Worm (Caenorhabditis elegans): ENCODE data around the gene C24A3.4.

C24A3.4 gene

DNA sequence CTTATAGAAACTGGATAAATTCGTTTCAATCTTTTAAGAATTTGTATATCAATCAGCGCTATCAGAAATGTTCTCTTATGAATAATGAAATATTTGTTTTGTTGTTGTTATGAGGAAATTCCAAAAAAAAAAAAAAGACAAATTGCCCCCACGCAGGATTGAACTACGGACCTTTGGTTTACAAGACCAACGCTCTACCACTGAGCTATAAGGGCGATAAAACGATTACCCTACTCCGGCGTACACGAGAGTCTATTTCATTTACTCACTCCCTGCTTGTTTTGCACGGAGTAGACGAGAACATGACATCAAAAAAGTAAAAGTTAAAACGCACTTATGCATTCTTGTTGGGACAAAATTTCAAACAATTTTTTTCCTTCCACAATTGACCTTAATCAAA lies 32.1 kb downstream of the C24A3.4 start:
- no peak for TF ChIP-seq mep-1 (tag; optimal IDR thresholded peaks at IDR 0.05)
- TF ChIP-seq ceh-83 (GFP tag; optimal IDR thresholded peaks at IDR 0.05): peak; percentile 8

DNA sequence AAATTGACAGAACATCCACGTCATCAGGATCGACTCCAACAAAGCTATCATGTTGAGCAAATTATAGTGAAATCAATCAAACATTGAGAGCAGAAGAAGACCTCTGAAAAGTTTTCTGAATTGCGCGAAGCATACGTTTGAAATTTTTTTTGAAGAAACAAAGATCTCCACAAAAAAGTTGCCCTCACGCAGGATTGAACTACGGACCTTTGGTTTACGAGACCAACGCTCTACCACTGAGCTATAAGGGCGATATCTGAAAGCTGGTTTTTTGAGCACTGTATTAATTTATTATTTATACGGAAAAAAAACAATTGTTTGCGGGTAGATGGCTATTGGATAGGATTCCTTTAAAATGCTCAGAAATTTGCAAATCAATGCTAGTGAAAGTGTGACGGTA lies 33.3 kb downstream of the C24A3.4 start:
- TF ChIP-seq flh-1 (GFP tag; optimal IDR thresholded peaks at IDR 0.05) (no peak), mab-5 (tag; optimal IDR thresholded peaks at IDR 0.05) (no peak), M03D4.4 (tag; optimal IDR thresholded peaks at IDR 0.05) (no peak), tbx-8 (GFP tag; optimal IDR thresholded peaks at IDR 0.05) (no peak), mls-2 (tag; optimal IDR thresholded peaks at IDR 0.05) (no peak), unc-39 (tag; optimal IDR thresholded peaks at IDR 0.05) (no peak), blmp-1 (tag; optimal IDR thresholded peaks at IDR 0.05) (no peak), unc-120 (tag; optimal IDR thresholded peaks at IDR 0.05; ENCODE audit: poor library complexity, severe bottlenecking) (no peak), cnd-1 (tag; optimal IDR thresholded peaks at IDR 0.05) (no peak), bed-3 (GFP tag; optimal IDR thresholded peaks at IDR 0.05) (no peak), sem-2 (GFP tag; optimal IDR thresholded peaks at IDR 0.05) (no peak), nhr-12 (tag; optimal IDR thresholded peaks at IDR 0.05) (no peak), elt-1 (tag; optimal IDR thresholded peaks at IDR 0.05; ENCODE audit: borderline replicate concordance, insufficient read depth) (no peak), elt-3 (tag; optimal IDR thresholded peaks at IDR 0.05) (no peak), ceh-43 (GFP tag; optimal IDR thresholded peaks at IDR 0.05) (no peak), nhr-237 (tag; optimal IDR thresholded peaks at IDR 0.05) (no peak), unc-62 (GFP tag; optimal IDR thresholded peaks at IDR 0.05) (no peak)

DNA sequence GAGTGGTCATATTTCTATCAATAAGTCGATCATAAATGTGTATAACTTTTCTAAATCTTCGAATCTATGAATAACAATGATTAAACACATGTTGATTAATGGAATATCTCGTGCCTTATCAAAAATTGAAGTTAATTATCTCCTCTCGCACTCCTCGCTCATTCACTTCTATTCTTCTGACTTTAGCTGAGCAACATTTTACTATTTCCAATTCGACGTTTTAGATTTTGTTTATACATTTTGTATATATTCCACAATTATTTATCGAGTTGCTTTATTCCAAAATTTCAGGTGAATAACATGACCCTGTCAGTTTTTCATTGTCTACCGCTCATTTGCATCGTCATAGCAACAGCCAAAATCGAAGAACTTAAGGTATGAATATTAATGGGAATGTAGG lies 35.1 kb downstream of the C24A3.4 start, which contains the start of gene T25B6.3:
Gene T25B6.3, plus strand, starts transcription at position 301 of the 400 bp plus-strand sequence.
- no peak for TF ChIP-seq tbx-8 (GFP tag; optimal IDR thresholded peaks at IDR 0.05)

DNA sequence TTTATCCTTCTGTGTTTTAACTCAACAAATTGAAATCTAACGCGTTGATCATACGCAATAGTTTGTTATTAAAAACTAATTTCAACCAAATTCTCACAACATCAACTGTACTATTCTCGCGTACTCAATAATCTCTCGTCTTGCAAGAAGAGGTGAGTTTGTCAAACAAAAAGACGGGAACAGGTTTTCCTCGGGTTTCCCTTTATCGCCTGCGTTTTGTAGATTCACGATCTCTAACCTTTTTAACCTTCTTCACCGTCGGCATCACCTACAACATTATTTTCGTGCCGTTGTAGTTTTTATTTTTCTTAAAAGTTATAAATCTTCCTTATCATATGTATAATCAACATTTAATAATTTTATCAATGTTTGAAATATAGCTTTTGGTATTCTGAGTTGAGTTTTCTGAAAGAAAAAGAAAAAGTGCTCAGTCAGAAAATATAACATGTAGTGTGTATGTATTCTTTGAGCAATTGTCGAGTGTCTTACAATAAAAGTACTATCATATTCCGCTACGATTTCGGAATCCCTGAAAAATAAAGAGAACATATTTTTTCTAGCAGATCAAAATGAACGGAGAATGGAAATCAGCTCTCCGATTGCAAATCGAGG lies 36.8 kb downstream of the C24A3.4 start, which contains the start of gene snf-12:
Gene snf-12, plus strand, starts transcription at position 562 of the 612 bp plus-strand sequence.
- TF ChIP-seq unc-120 (tag; optimal IDR thresholded peaks at IDR 0.05; ENCODE audit: poor library complexity, severe bottlenecking) (no peak), cnd-1 (tag; optimal IDR thresholded peaks at IDR 0.05) (no peak), unc-39 (tag; optimal IDR thresholded peaks at IDR 0.05) (no peak), blmp-1 (tag; optimal IDR thresholded peaks at IDR 0.05) (no peak), sem-2 (GFP tag; optimal IDR thresholded peaks at IDR 0.05) (no peak), drap-1 (GFP tag; optimal IDR thresholded peaks at IDR 0.05) (no peak), mls-2 (tag; optimal IDR thresholded peaks at IDR 0.05) (no peak), ces-1 (GFP tag; optimal IDR thresholded peaks at IDR 0.05) (no peak), bed-3 (GFP tag; optimal IDR thresholded peaks at IDR 0.05) (no peak), zip-8 (tag; optimal IDR thresholded peaks at IDR 0.05) (no peak), lin-32 (GFP tag; optimal IDR thresholded peaks at IDR 0.05) (no peak), elt-3 (tag; optimal IDR thresholded peaks at IDR 0.05) (no peak), nhr-76 (tag; optimal IDR thresholded peaks at IDR 0.05) (no peak)

DNA sequence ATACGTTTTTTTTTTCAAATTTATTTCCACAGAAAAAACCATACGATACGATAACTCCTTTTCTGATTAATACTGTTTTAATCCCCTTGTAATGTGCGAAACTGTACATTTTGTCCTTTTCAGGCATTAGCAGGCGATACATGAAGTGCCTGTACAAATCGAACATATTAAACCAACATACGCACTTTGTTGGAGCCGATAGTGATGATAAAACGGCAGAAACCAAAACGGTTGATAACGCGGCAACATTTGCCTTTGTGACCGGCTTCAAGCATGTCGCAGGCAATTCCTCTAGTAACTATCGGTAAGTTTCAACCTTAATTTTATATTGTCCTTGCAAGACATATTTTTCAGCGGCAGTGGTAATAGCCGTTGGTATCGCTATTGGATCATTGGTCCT lies 42.1 kb downstream of the C24A3.4 start, which contains the start of gene nep-22:
Gene nep-22, plus strand, starts transcription at position 245 of the 400 bp plus-strand sequence.
- TF ChIP-seq lin-13 (tag; optimal IDR thresholded peaks at IDR 0.05): no peak
- TF ChIP-seq sptf-1 (tag; optimal IDR thresholded peaks at IDR 0.05): no peak
- TF ChIP-seq unc-120 (tag; optimal IDR thresholded peaks at IDR 0.05; ENCODE audit: poor library complexity, severe bottlenecking): no peak
- no peak for TF ChIP-seq ceh-39 (tag; optimal IDR thresholded peaks at IDR 0.05)
- no peak for TF ChIP-seq mls-2 (tag; optimal IDR thresholded peaks at IDR 0.05)
- TF ChIP-seq tbx-8 (GFP tag; optimal IDR thresholded peaks at IDR 0.05): no peak
- TF ChIP-seq blmp-1 (tag; optimal IDR thresholded peaks at IDR 0.05): no peak
- TF ChIP-seq elt-1 (tag; optimal IDR thresholded peaks at IDR 0.05; ENCODE audit: borderline replicate concordance, insufficient read depth): no peak
- no peak for TF ChIP-seq flh-1 (GFP tag; optimal IDR thresholded peaks at IDR 0.05)
- TF ChIP-seq ham-2 (GFP tag; optimal IDR thresholded peaks at IDR 0.05): no peak
- TF ChIP-seq sem-2 (GFP tag; optimal IDR thresholded peaks at IDR 0.05): no peak
- no peak for TF ChIP-seq mep-1 (tag; optimal IDR thresholded peaks at IDR 0.05)
- TF ChIP-seq unc-62 (GFP tag; optimal IDR thresholded peaks at IDR 0.05): no peak
- TF ChIP-seq mab-5 (tag; optimal IDR thresholded peaks at IDR 0.05): no peak
- TF ChIP-seq hlh-1 (tag; optimal IDR thresholded peaks at IDR 0.05): no peak
- TF ChIP-seq lsy-2 (tag; optimal IDR thresholded peaks at IDR 0.05): no peak
- no peak for TF ChIP-seq nhr-12 (tag; optimal IDR thresholded peaks at IDR 0.05)
